Worm (Caenorhabditis elegans) whole organism, late embryonic: ENCODE measurements around the gene srj-53.
A peak's percentile ranks its signal among the peaks of the same experiment; 100 is the strongest.
"Not testable (repeated sequence)": the region's sequence is repeated elsewhere in the genome, so short reads cannot be mapped to it uniquely, and the experiment has no call there.

ENCODE experiments used
- F13H6.1 ChIP-seq: sonication (generic microtip); optimal IDR thresholded peaks from 2 replicates; lab custom pipeline; 2016; ENCODE audit warnings: missing genetic modification characterization, missing compliant biosample characterization
- K09A11.1 ChIP-seq: sonication (generic microtip); optimal IDR thresholded peaks from 2 replicates; lab custom pipeline; 2017; ENCODE audit warnings: antibody characterized with exemption, mild to moderate bottlenecking, missing genetic modification characterization, missing compliant biosample characterization; ENCODE audit not compliant: insufficient read depth
- Y22D7AL.16 ChIP-seq: sonication (generic microtip); optimal IDR thresholded peaks from 2 replicates; lab custom pipeline; 2016; ENCODE audit warnings: missing genetic modification characterization, missing compliant biosample characterization
- ahr-1 ChIP-seq: sonication (generic microtip); optimal IDR thresholded peaks from 2 replicates; lab custom pipeline; 2016; ENCODE audit warnings: missing genetic modification characterization, missing compliant biosample characterization
- ceh-2 ChIP-seq: sonication (generic microtip); optimal IDR thresholded peaks from 2 replicates; lab custom pipeline; 2016; ENCODE audit warnings: missing genotype, missing genetic modification characterization, missing compliant biosample characterization
- ceh-24 ChIP-seq: sonication (generic microtip); optimal IDR thresholded peaks from 2 replicates; lab custom pipeline; 2016; ENCODE audit warnings: mild to moderate bottlenecking, missing genetic modification characterization, missing compliant biosample characterization
- ceh-30 ChIP-seq: fragments of 150-350 bp; optimal IDR thresholded peaks from 2 replicates; lab custom pipeline; 2014; ENCODE audit warnings: missing biosample characterization, missing genetic modification characterization
- ceh-34 ChIP-seq: sonication (generic microtip); optimal IDR thresholded peaks from 2 replicates; lab custom pipeline; 2016; ENCODE audit warnings: mild to moderate bottlenecking, missing genetic modification characterization, missing compliant biosample characterization
- ceh-9 ChIP-seq: sonication (generic microtip); optimal IDR thresholded peaks from 2 replicates; lab custom pipeline; 2016; ENCODE audit warnings: mild to moderate bottlenecking, missing genetic modification characterization, inconsistent platforms, missing compliant biosample characterization
- che-1 ChIP-seq: sonication (generic microtip); optimal IDR thresholded peaks from 2 replicates; lab custom pipeline; 2016; ENCODE audit warnings: mild to moderate bottlenecking, missing genetic modification characterization, missing compliant biosample characterization
- dmd-4 ChIP-seq: sonication (generic microtip); optimal IDR thresholded peaks from 2 replicates; lab custom pipeline; 2016; ENCODE audit warnings: borderline replicate concordance, missing genetic modification characterization, missing compliant biosample characterization
- elt-4 ChIP-seq: sonication (generic microtip); optimal IDR thresholded peaks from 2 replicates; lab custom pipeline; 2016; ENCODE audit warnings: missing genetic modification characterization, missing compliant biosample characterization
- ets-4 ChIP-seq: sonication (generic microtip); optimal IDR thresholded peaks from 2 replicates; lab custom pipeline; 2016; ENCODE audit warnings: missing genetic modification characterization, missing compliant biosample characterization
- eyg-1 ChIP-seq: sonication (generic microtip); optimal IDR thresholded peaks from 2 replicates; lab custom pipeline; 2016; ENCODE audit warnings: missing genotype, missing genetic modification characterization, missing compliant biosample characterization
- gmeb-2 ChIP-seq: sonication (generic microtip); optimal IDR thresholded peaks from 2 replicates; lab custom pipeline; 2016; ENCODE audit warnings: missing genetic modification characterization, inconsistent platforms, missing compliant biosample characterization
- hlh-13 ChIP-seq: fragments of 200-800 bp; sonication (Bioruptor generic); optimal IDR thresholded peaks from 2 replicates; lab custom pipeline; 2018; ENCODE audit warnings: mild to moderate bottlenecking, missing genetic modification characterization, missing compliant biosample characterization
- hlh-15 ChIP-seq: sonication (generic microtip); optimal IDR thresholded peaks from 2 replicates; lab custom pipeline; 2016; ENCODE audit warnings: missing genetic modification characterization, missing compliant biosample characterization
- hlh-30 ChIP-seq: sonication (generic microtip); optimal IDR thresholded peaks from 2 replicates; lab custom pipeline; 2017; ENCODE audit warnings: antibody characterized with exemption, missing genetic modification characterization, missing compliant biosample characterization; ENCODE audit not compliant: insufficient read depth
- hlh-6 ChIP-seq: sonication (generic microtip); optimal IDR thresholded peaks from 2 replicates; lab custom pipeline; 2016; ENCODE audit warnings: missing genotype, missing genetic modification characterization, missing compliant biosample characterization
- hlh-8 ChIP-seq: sonication (generic microtip); optimal IDR thresholded peaks from 2 replicates; lab custom pipeline; 2016; ENCODE audit warnings: missing genotype, missing genetic modification characterization, missing compliant biosample characterization
- lim-6 ChIP-seq: sonication (generic microtip); optimal IDR thresholded peaks from 2 replicates; lab custom pipeline; 2016; ENCODE audit warnings: missing genetic modification characterization, missing compliant biosample characterization
- lin-11 ChIP-seq: fragments of 200-800 bp; sonication (Bioruptor generic); optimal IDR thresholded peaks from 2 replicates; lab custom pipeline; 2018; ENCODE audit warnings: mild to moderate bottlenecking, missing genetic modification characterization, missing compliant biosample characterization
- madf-2 ChIP-seq: sonication (generic microtip); optimal IDR thresholded peaks from 2 replicates; lab custom pipeline; 2017; ENCODE audit warnings: missing genetic modification characterization, missing compliant biosample characterization
- nfya-1 ChIP-seq: sonication (generic microtip); optimal IDR thresholded peaks from 2 replicates; lab custom pipeline; 2017; ENCODE audit warnings: missing genetic modification characterization, mild to moderate bottlenecking, missing compliant biosample characterization, antibody characterized with exemption, moderate library complexity
- nhr-11 ChIP-seq: fragments of 150-350 bp; optimal IDR thresholded peaks from 2 replicates; lab custom pipeline; 2014; ENCODE audit warnings: missing biosample characterization, missing genetic modification characterization
- pha-2 ChIP-seq: sonication (generic microtip); optimal IDR thresholded peaks from 2 replicates; lab custom pipeline; 2017; ENCODE audit warnings: mild to moderate bottlenecking, missing genetic modification characterization, missing compliant biosample characterization
- rnt-1 ChIP-seq: sonication (generic microtip); optimal IDR thresholded peaks from 2 replicates; lab custom pipeline; 2016; ENCODE audit warnings: missing genetic modification characterization, missing compliant biosample characterization
- sox-2 ChIP-seq: fragments of 200-800 bp; sonication (Bioruptor generic); IDR thresholded peaks from 2 replicates; pipeline ENCODE4 v1.3.6; 2022; ENCODE audit warnings: missing genetic modification reagents, missing genetic modification characterization, missing compliant biosample characterization
- sox-4 ChIP-seq: sonication (generic microtip); optimal IDR thresholded peaks from 2 replicates; lab custom pipeline; 2017; ENCODE audit warnings: mild to moderate bottlenecking, missing genetic modification characterization, inconsistent platforms, missing compliant biosample characterization
- syd-9 ChIP-seq: sonication (generic microtip); optimal IDR thresholded peaks from 2 replicates; lab custom pipeline; 2016; ENCODE audit warnings: mild to moderate bottlenecking, missing genetic modification characterization, moderate library complexity, missing compliant biosample characterization
- tbx-2 ChIP-seq: sonication (generic microtip); optimal IDR thresholded peaks from 2 replicates; lab custom pipeline; 2016; ENCODE audit warnings: missing genetic modification characterization, missing compliant biosample characterization
- tbx-7 ChIP-seq: sonication (generic microtip); optimal IDR thresholded peaks from 2 replicates; lab custom pipeline; 2016; ENCODE audit warnings: missing genotype, missing genetic modification characterization, missing compliant biosample characterization
- unc-3 ChIP-seq, 2 experiments: fragments of 200-800 bp in 1 of 2; sonication (Bioruptor generic) in 1 of 2; sonication (generic microtip) in 1 of 2; conservative IDR thresholded peaks in 1 of 2; optimal IDR thresholded peaks in 1 of 2; 2 replicates each; pipeline versions ENCODE4 v1.3.6 to Lab custom; 2016 to 2022; ENCODE audit warnings: missing compliant biosample characterization in 2 of 2, missing genetic modification characterization in 2 of 2, missing genetic modification reagents in 1 of 2
- unc-42 ChIP-seq: sonication (generic microtip); optimal IDR thresholded peaks from 2 replicates; lab custom pipeline; 2016; ENCODE audit warnings: missing genotype, missing genetic modification characterization, missing compliant biosample characterization
- ztf-16 ChIP-seq: sonication (generic microtip); optimal IDR thresholded peaks from 2 replicates; lab custom pipeline; 2017; ENCODE audit warnings: missing genetic modification characterization, missing compliant biosample characterization

Gene srj-53

DNA sequence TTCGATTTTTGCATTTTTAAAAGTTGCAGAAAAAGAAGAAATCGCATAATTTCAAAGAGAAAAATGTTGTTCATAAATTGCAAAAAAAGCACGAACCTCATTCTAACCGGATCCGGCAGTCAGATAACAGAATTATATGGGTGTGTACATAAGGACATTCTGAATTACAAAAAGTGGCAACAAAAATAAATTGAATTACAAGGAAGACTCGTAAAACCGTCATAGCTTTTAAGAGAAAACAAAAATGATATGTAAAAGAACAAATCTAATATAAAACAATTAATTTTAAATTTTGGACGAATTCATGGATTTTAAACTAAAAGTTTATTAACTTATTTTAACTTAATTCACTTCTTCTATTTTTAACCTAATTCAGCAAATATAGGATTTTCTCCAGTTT, 34.3 kb downstream of the srj-53 start, which contains the start of gene F31F4.17:
TSS of gene F31F4.17 (minus strand) at position 101 of the 400 bp plus-strand sequence.
- no peak for TF ChIP-seq ztf-16 (tag; lab: Kevin White, UChicago)
- TF ChIP-seq sox-4 (tag; lab: Kevin White, UChicago), result no peak
- no peak for TF ChIP-seq dmd-4 (tag; lab: Kevin White, UChicago)
- TF ChIP-seq ceh-34 (tag; lab: Kevin White, UChicago), result no peak
- TF ChIP-seq tbx-7 (tag; lab: Kevin White, UChicago), result no peak
- TF ChIP-seq hlh-8 (tag; lab: Kevin White, UChicago), result no peak
- no peak for TF ChIP-seq nhr-11 (tag; lab: Kevin White, UChicago)
- no peak for TF ChIP-seq hlh-6 (tag; lab: Kevin White, UChicago)
- TF ChIP-seq elt-4, result no peak
- no peak for TF ChIP-seq ceh-24 (tag; lab: Kevin White, UChicago)
- TF ChIP-seq unc-42 (tag; lab: Kevin White, UChicago), result no peak
- no peak for TF ChIP-seq rnt-1 (tag; lab: Kevin White, UChicago)
- no peak for TF ChIP-seq gmeb-2 (tag; lab: Kevin White, UChicago)
- TF ChIP-seq unc-3 (GFP tag; conservative IDR thresholded peaks at IDR 0.05; lab: Robert Waterston, UW), result no peak
- no peak for TF ChIP-seq unc-3 (tag; optimal IDR thresholded peaks at IDR 0.05; lab: Kevin White, UChicago)

- TF ChIP-seq unc-3 (GFP tag; conservative IDR thresholded peaks at IDR 0.05; lab: Robert Waterston, UW), result 0 out of 2 replicates have a peak, but pooled peaks have one; percentile 49
- not testable (repeated sequence) for TF ChIP-seq unc-3 (tag; optimal IDR thresholded peaks at IDR 0.05; lab: Kevin White, UChicago)
Observed at ce11 chrV:658140-658539, 36.4 kb downstream of the srj-53 start.

ce11 chrV:657678-658077, 36.8 kb downstream of the srj-53 start, which contains the start of gene srh-246:
TSS of gene srh-246 (minus strand) at chrV:657778.
- TF ChIP-seq che-1 (tag; lab: Kevin White, UChicago) (no peak), pha-2 (tag; lab: Kevin White, UChicago) (no peak), ahr-1 (no peak), F13H6.1 (no peak), ceh-9 (tag; lab: Kevin White, UChicago) (no peak), sox-2 (no peak), hlh-13 (GFP tag; lab: Kevin White, UChicago) (no peak), nhr-11 (tag; lab: Kevin White, UChicago) (no peak), ets-4 (tag; lab: Kevin White, UChicago) (no peak), nfya-1 (tag; lab: Kevin White, UChicago) (no peak), ceh-30 (tag; lab: Kevin White, UChicago) (no peak), tbx-2 (tag; lab: Kevin White, UChicago) (no peak)

- TF ChIP-seq lin-11 (tag; lab: Kevin White, UChicago) (no peak), madf-2 (tag; lab: Kevin White, UChicago) (no peak), syd-9 (no peak), K09A11.1 (tag; lab: Kevin White, UChicago) (no peak), sox-2 (no peak), Y22D7AL.16 (no peak), ceh-9 (tag; lab: Kevin White, UChicago) (no peak), ets-4 (tag; lab: Kevin White, UChicago) (no peak), eyg-1 (no peak), hlh-15 (tag; lab: Kevin White, UChicago) (no peak), hlh-13 (GFP tag; lab: Kevin White, UChicago) (no peak), ceh-2 (tag; lab: Kevin White, UChicago) (no peak), hlh-30 (tag; lab: Kevin White, UChicago) (no peak), lim-6 (no peak)
Observed at ce11 chrV:655823-656222, 38.7 kb downstream of the srj-53 start, which contains the start of gene srh-245. TSS of gene srh-245 (minus strand) at chrV:655923.
